Fruit fly (Drosophila melanogaster): ENCODE data around the gene Galk.
A peak's percentile ranks its signal among the peaks of the same experiment; 100 is the strongest.

The Galk gene

dm6 chr3L:9028057-9028456 is 42.2 kb upstream of the Galk start (continued):
- TF ChIP-seq ato (GFP tag; IDR thresholded peaks at IDR 0.05; ENCODE audit: partially characterized antibody) (no peak), pros (GFP tag; optimal IDR thresholded peaks at IDR 0.05) (no peak), Ada2b (GFP tag; IDR thresholded peaks at IDR 0.05) (no peak), nau (GFP tag; optimal IDR thresholded peaks at IDR 0.05) (no peak), CG4282 (GFP tag; optimal IDR thresholded peaks at IDR 0.05) (no peak), Nf-YA (GFP tag; IDR thresholded peaks at IDR 0.05) (no peak), Trl (optimal IDR thresholded peaks at IDR 0.05) (no peak), Trl (GFP tag; optimal IDR thresholded peaks at IDR 0.05) (peak; percentile 31), crol (GFP tag; IDR thresholded peaks at IDR 0.05) (no peak), CG2116 (GFP tag; optimal IDR thresholded peaks at IDR 0.05) (no peak), TFAM (GFP tag; optimal IDR thresholded peaks at IDR 0.05) (no peak), CG10366 (GFP tag; IDR thresholded peaks at IDR 0.05) (peak; percentile 15; the same call in 1 of the 2 replicates), CG7987 (GFP tag; optimal IDR thresholded peaks at IDR 0.05) (no peak), gro (GFP tag; optimal IDR thresholded peaks at IDR 0.05) (no peak), CHES-1-like (GFP tag; optimal IDR thresholded peaks at IDR 0.05) (peak; percentile 1), Xbp1 (GFP tag; optimal IDR thresholded peaks at IDR 0.05) (peak; percentile 31), CG7928 (GFP tag; optimal IDR thresholded peaks at IDR 0.05) (no peak), CG1832 (GFP tag; optimal IDR thresholded peaks at IDR 0.05) (no peak), CG4360 (GFP tag; IDR thresholded peaks at IDR 0.05) (no peak), CG6683 (GFP tag; optimal IDR thresholded peaks at IDR 0.05) (no peak), lilli (GFP tag; optimal IDR thresholded peaks at IDR 0.05) (peak; percentile 27), CG17385 (GFP tag; optimal IDR thresholded peaks at IDR 0.05) (peak; percentile 6)

dm6 chr3L:9027122-9027696 is 41.3 kb upstream of the Galk start:
- no peak for TF ChIP-seq peb (GFP tag; IDR thresholded peaks at IDR 0.05)
- peak; percentile 69 for TF ChIP-seq Awh (GFP tag; IDR thresholded peaks at IDR 0.05)
- no peak for TF ChIP-seq CG10209 (GFP tag; optimal IDR thresholded peaks at IDR 0.05)
- peak; percentile 97 for TF ChIP-seq CG13894 (tag; optimal IDR thresholded peaks at IDR 0.05)
- no peak for TF ChIP-seq CG3281 (GFP tag; optimal IDR thresholded peaks at IDR 0.05)
- TF ChIP-seq abd-A (tag; optimal IDR thresholded peaks at IDR 0.05), result peak; percentile 46
- peak; percentile 28 for TF ChIP-seq CG10543 (GFP tag; optimal IDR thresholded peaks at IDR 0.05)
- TF ChIP-seq CG12769 (tag; optimal IDR thresholded peaks at IDR 0.05), result peak; percentile 2
- no peak for TF ChIP-seq CG12659 (GFP tag; optimal IDR thresholded peaks at IDR 0.05)
- TF ChIP-seq fd102C (GFP tag; optimal IDR thresholded peaks at IDR 0.05), result no peak
- TF ChIP-seq az2 (GFP tag; optimal IDR thresholded peaks at IDR 0.05), result no peak
- no peak for TF ChIP-seq zfh1 (GFP tag; IDR thresholded peaks at IDR 0.05)
- no peak for TF ChIP-seq Xbp1 (GFP tag; optimal IDR thresholded peaks at IDR 0.05)
- no peak for TF ChIP-seq CG4707 (GFP tag; optimal IDR thresholded peaks at IDR 0.05)
- TF ChIP-seq Doc3 (GFP tag; IDR thresholded peaks at IDR 0.05; ENCODE audit: partially characterized antibody), result no peak
- TF ChIP-seq Usf (GFP tag; optimal IDR thresholded peaks at IDR 0.05), result no peak
- no peak for TF ChIP-seq CG8388 (GFP tag; optimal IDR thresholded peaks at IDR 0.05)
- no peak for TF ChIP-seq CG31441 (GFP tag; IDR thresholded peaks at IDR 0.05)
- no peak for TF ChIP-seq MTF-1 (GFP tag; optimal IDR thresholded peaks at IDR 0.05; ENCODE audit: borderline replicate concordance)
- TF ChIP-seq CG7928 (GFP tag; optimal IDR thresholded peaks at IDR 0.05), result no peak
- no peak for TF ChIP-seq kay (GFP tag; optimal IDR thresholded peaks at IDR 0.05)
- 0 out of 3 replicates have a peak, but pooled peaks have one; percentile 31 for TF ChIP-seq z (GFP tag; IDR thresholded peaks at IDR 0.05)
- TF ChIP-seq vvl (GFP tag; IDR thresholded peaks at IDR 0.05), result peak; percentile 84
- TF ChIP-seq fu2 (GFP tag; optimal IDR thresholded peaks at IDR 0.05), result no peak
- TF ChIP-seq Ada2b (GFP tag; IDR thresholded peaks at IDR 0.05), result no peak
- TF ChIP-seq sd (tag; optimal IDR thresholded peaks at IDR 0.05), result peak; percentile 70
- no peak for TF ChIP-seq CG1233 (GFP tag; optimal IDR thresholded peaks at IDR 0.05)
- no peak for TF ChIP-seq CG5953 (GFP tag; IDR thresholded peaks at IDR 0.05)
- no peak for TF ChIP-seq kni (GFP tag; optimal IDR thresholded peaks at IDR 0.05)
- no peak for TF ChIP-seq lbe (GFP tag; optimal IDR thresholded peaks at IDR 0.05)
- TF ChIP-seq slp2 (GFP tag; optimal IDR thresholded peaks at IDR 0.05), result no peak
